Fruit fly (Drosophila melanogaster) whole organism, embryonic: ENCODE data around the gene Mettl4.
A peak's percentile ranks its signal among the peaks of the same experiment; 100 is the strongest.

Experiments used
- Antp ChIP-seq: fragments of 200-800 bp; sonication (Bioruptor generic); optimal IDR thresholded peaks from 3 replicates; lab custom pipeline; 2016; ENCODE audit warnings: missing biosample characterization, missing genetic modification characterization
- Atf6 ChIP-seq: fragments of 200-800 bp; sonication (Bioruptor generic); IDR thresholded peaks from 2 replicates; pipeline ENCODE4 v1.3.6; 2022; ENCODE audit warnings: missing biosample characterization, missing genetic modification characterization
- CG1024 ChIP-seq: fragments of 200-800 bp; sonication (Bioruptor generic); IDR thresholded peaks from 2 replicates; pipeline ENCODE4 v1.3.6; 2022; ENCODE audit warnings: missing biosample characterization, missing genetic modification characterization
- CG10267 ChIP-seq: fragments of 200-800 bp; sonication (Bioruptor generic); optimal IDR thresholded peaks from 2 replicates; lab custom pipeline; 2018; ENCODE audit warnings: missing biosample characterization, mild to moderate bottlenecking, missing genetic modification characterization, moderate library complexity
- CG10462 ChIP-seq: fragments of 200-800 bp; sonication (Bioruptor generic); optimal IDR thresholded peaks from 2 replicates; lab custom pipeline; 2016; ENCODE audit warnings: missing biosample characterization, missing genetic modification characterization
- CG11504 ChIP-seq: fragments of 200-800 bp; sonication (Bioruptor generic); optimal IDR thresholded peaks from 3 replicates; lab custom pipeline; 2019; ENCODE audit warnings: missing biosample characterization, mild to moderate bottlenecking, missing genetic modification characterization, moderate library complexity
- CG12744 ChIP-seq: fragments of 200-800 bp; sonication (Bioruptor generic); optimal IDR thresholded peaks from 2 replicates; lab custom pipeline; 2016; ENCODE audit warnings: missing biosample characterization, missing genetic modification characterization
- CG13424 ChIP-seq: fragments of 200-800 bp; sonication (Bioruptor generic); optimal IDR thresholded peaks from 2 replicates; lab custom pipeline; 2019; ENCODE audit warnings: missing biosample characterization, mild to moderate bottlenecking, missing genetic modification characterization, moderate library complexity
- CG14860 ChIP-seq: fragments of 200-800 bp; sonication (Bioruptor generic); IDR thresholded peaks from 3 replicates; pipeline ENCODE4 v1.3.6; 2022; ENCODE audit warnings: missing biosample characterization, missing genetic modification characterization; ENCODE audit not compliant: partially characterized antibody
- CG15514 ChIP-seq: fragments of 200-800 bp; sonication (Bioruptor generic); optimal IDR thresholded peaks from 3 replicates; lab custom pipeline; 2017; ENCODE audit warnings: missing biosample characterization, missing genetic modification characterization, mild to moderate bottlenecking, moderate library complexity, missing genetic modification reagents
- CG1832 ChIP-seq: fragments of 200-800 bp; sonication (Bioruptor generic); optimal IDR thresholded peaks from 2 replicates; lab custom pipeline; 2017; ENCODE audit warnings: missing biosample characterization, mild to moderate bottlenecking, missing genetic modification characterization, inconsistent platforms
- CG2889 ChIP-seq: fragments of 200-800 bp; sonication (Bioruptor generic); IDR thresholded peaks from 3 replicates; pipeline ENCODE4 v1.3.6; 2022; ENCODE audit warnings: missing biosample characterization, missing genetic modification characterization
- CG33557 ChIP-seq: fragments of 200-800 bp; sonication (Bioruptor generic); optimal IDR thresholded peaks from 2 replicates; lab custom pipeline; 2019; ENCODE audit warnings: missing biosample characterization, mild to moderate bottlenecking, missing genetic modification characterization, moderate library complexity
- CG4424 ChIP-seq: fragments of 200-800 bp; sonication (Bioruptor generic); optimal IDR thresholded peaks from 3 replicates; lab custom pipeline; 2016; ENCODE audit warnings: missing biosample characterization, missing genetic modification characterization
- CG6175 ChIP-seq: fragments of 200-800 bp; sonication (Bioruptor generic); IDR thresholded peaks from 3 replicates; pipeline ENCODE4 v1.3.6; 2022; ENCODE audit warnings: missing biosample characterization, missing genetic modification characterization
- CG6791 ChIP-seq: fragments of 200-800 bp; sonication (Bioruptor generic); IDR thresholded peaks from 3 replicates; pipeline ENCODE4 v1.3.6; 2022; ENCODE audit warnings: missing biosample characterization, missing genetic modification characterization; ENCODE audit not compliant: partially characterized antibody
- CG7556 ChIP-seq: fragments of 200-800 bp; sonication (Bioruptor generic); optimal IDR thresholded peaks from 2 replicates; lab custom pipeline; 2017; ENCODE audit warnings: missing biosample characterization, mild to moderate bottlenecking, missing genetic modification characterization
- CG7786 ChIP-seq: fragments of 200-800 bp; sonication (Bioruptor generic); optimal IDR thresholded peaks from 2 replicates; lab custom pipeline; 2016; ENCODE audit warnings: missing biosample characterization, missing genetic modification characterization
- CG9932 ChIP-seq: fragments of 200-800 bp; sonication (Bioruptor generic); IDR thresholded peaks from 2 replicates; pipeline ENCODE4 v1.3.6; 2022; ENCODE audit warnings: missing biosample characterization, missing genetic modification characterization
- CrebB ChIP-seq: fragments of 200-800 bp; sonication (Bioruptor generic); optimal IDR thresholded peaks from 3 replicates; lab custom pipeline; 2018; ENCODE audit warnings: missing biosample characterization, mild to moderate bottlenecking, missing genetic modification characterization
- HLHmδ ChIP-seq: fragments of 200-800 bp; sonication (Bioruptor generic); optimal IDR thresholded peaks from 2 replicates; lab custom pipeline; 2018; ENCODE audit warnings: missing biosample characterization, mild to moderate bottlenecking, missing genetic modification characterization, moderate library complexity
- Hr51 ChIP-seq, 2 experiments: fragments of 200-800 bp; sonication (Bioruptor generic); optimal IDR thresholded peaks; 2 replicates in 1 of 2; 3 replicates in 1 of 2; lab custom pipeline; 2016 to 2018; ENCODE audit warnings: missing biosample characterization in 2 of 2, missing genetic modification characterization in 2 of 2, mild to moderate bottlenecking in 1 of 2, moderate library complexity in 1 of 2
- Jarid2 ChIP-seq: fragments of 200-800 bp; sonication (Bioruptor generic); optimal IDR thresholded peaks from 3 replicates; lab custom pipeline; 2017; ENCODE audit warnings: mild to moderate bottlenecking, missing biosample characterization, missing genetic modification reagents, missing genetic modification characterization
- Meics ChIP-seq: fragments of 200-800 bp; sonication (Bioruptor generic); optimal IDR thresholded peaks from 2 replicates; lab custom pipeline; 2017; ENCODE audit warnings: missing biosample characterization, mild to moderate bottlenecking, missing genetic modification characterization
- Nf-YC ChIP-seq: fragments of 200-800 bp; optimal IDR thresholded peaks from 3 replicates; lab custom pipeline; 2019; ENCODE audit warnings: missing biosample characterization, mild to moderate bottlenecking, missing genetic modification characterization, moderate library complexity
- Optix ChIP-seq: fragments of 200-800 bp; sonication (Bioruptor generic); IDR thresholded peaks from 3 replicates; pipeline ENCODE4 v1.3.6; 2022; ENCODE audit warnings: missing biosample characterization, missing genetic modification characterization
- al ChIP-seq: fragments of 200-800 bp; sonication (Bioruptor generic); IDR thresholded peaks from 2 replicates; pipeline ENCODE4 v1.3.6; 2022; ENCODE audit warnings: missing biosample characterization, missing genetic modification characterization
- ash1 ChIP-seq: fragments of 200-800 bp; sonication (Bioruptor generic); optimal IDR thresholded peaks from 2 replicates; lab custom pipeline; 2018; ENCODE audit warnings: missing biosample characterization, mild to moderate bottlenecking, missing genetic modification characterization
- bcd ChIP-seq: fragments of 200-800 bp; sonication (Bioruptor generic); optimal IDR thresholded peaks from 2 replicates; lab custom pipeline; 2017; ENCODE audit warnings: missing biosample characterization, mild to moderate bottlenecking, missing genetic modification characterization
- chn ChIP-seq: fragments of 200-800 bp; sonication (Bioruptor generic); optimal IDR thresholded peaks from 2 replicates; lab custom pipeline; 2016; ENCODE audit warnings: missing biosample characterization, missing genetic modification characterization
- dm ChIP-seq: fragments of 200-800 bp; sonication (Bioruptor generic); optimal IDR thresholded peaks from 3 replicates; lab custom pipeline; 2016; ENCODE audit warnings: missing biosample characterization, missing genetic modification characterization
- eve ChIP-seq, 2 experiments: fragments of >200 bp; optimal IDR thresholded peaks; 2 replicates each; lab custom pipeline; 2017; ENCODE audit warnings: missing biosample characterization in 2 of 2, missing genetic modification characterization in 2 of 2
- fd3F ChIP-seq: fragments of 200-800 bp; sonication (Bioruptor generic); optimal IDR thresholded peaks from 2 replicates; lab custom pipeline; 2018; ENCODE audit warnings: missing biosample characterization, mild to moderate bottlenecking, missing genetic modification characterization, moderate library complexity
- gfzf ChIP-seq: fragments of 200-800 bp; sonication (Bioruptor generic); optimal IDR thresholded peaks from 2 replicates; lab custom pipeline; 2016; ENCODE audit warnings: missing biosample characterization, mild to moderate bottlenecking, missing genetic modification characterization, moderate library complexity
- kay ChIP-seq: fragments of 200-800 bp; sonication (Bioruptor generic); optimal IDR thresholded peaks from 2 replicates; lab custom pipeline; 2016; ENCODE audit warnings: missing biosample characterization, missing genetic modification characterization
- lab ChIP-seq: fragments of 200-800 bp; sonication (Bioruptor generic); optimal IDR thresholded peaks from 3 replicates; lab custom pipeline; 2017; ENCODE audit warnings: missing biosample characterization, missing genetic modification characterization, mild to moderate bottlenecking, moderate library complexity, missing genetic modification reagents
- maf-S ChIP-seq: fragments of 200-800 bp; sonication (Bioruptor generic); optimal IDR thresholded peaks from 2 replicates; lab custom pipeline; 2016; ENCODE audit warnings: missing biosample characterization, missing genetic modification characterization
- mld ChIP-seq: fragments of 200-800 bp; sonication (Bioruptor generic); IDR thresholded peaks from 3 replicates; pipeline ENCODE4 v1.3.6; 2022; ENCODE audit warnings: missing biosample characterization, missing genetic modification characterization; ENCODE audit not compliant: partially characterized antibody
- nerfin-2 ChIP-seq: fragments of 200-800 bp; sonication (Bioruptor generic); IDR thresholded peaks from 2 replicates; pipeline ENCODE4 v1.3.6; 2022; ENCODE audit warnings: missing biosample characterization, missing genetic modification characterization; ENCODE audit not compliant: partially characterized antibody
- pita ChIP-seq: fragments of 200-800 bp; sonication (Bioruptor generic); optimal IDR thresholded peaks from 2 replicates; lab custom pipeline; 2017; ENCODE audit warnings: missing biosample characterization, mild to moderate bottlenecking, missing genetic modification characterization
- pum ChIP-seq: fragments of 200-800 bp; sonication (Bioruptor generic); optimal IDR thresholded peaks from 2 replicates; lab custom pipeline; 2016; ENCODE audit warnings: missing biosample characterization, missing genetic modification characterization
- sens ChIP-seq: fragments of 200-800 bp; sonication (Bioruptor generic); peaks from one replicate; lab custom pipeline; 2016; ENCODE audit warnings: missing biosample characterization, missing genetic modification characterization
- sqz ChIP-seq: fragments of 200-800 bp; sonication (Bioruptor generic); optimal IDR thresholded peaks from 3 replicates; lab custom pipeline; 2018; ENCODE audit warnings: missing biosample characterization, mild to moderate bottlenecking, missing genetic modification characterization
- trem ChIP-seq: fragments of 200-800 bp; optimal IDR thresholded peaks from 3 replicates; lab custom pipeline; 2019; ENCODE audit warnings: missing biosample characterization, mild to moderate bottlenecking, missing genetic modification characterization, moderate library complexity
- zen ChIP-seq: fragments of 200-800 bp; sonication (Bioruptor generic); optimal IDR thresholded peaks from 3 replicates; lab custom pipeline; 2018; ENCODE audit warnings: missing biosample characterization, mild to moderate bottlenecking, missing genetic modification characterization, moderate library complexity
- zfh1 ChIP-seq: fragments of 200-800 bp; sonication (Bioruptor generic); IDR thresholded peaks from 3 replicates; pipeline ENCODE4 v1.3.6; 2022; ENCODE audit warnings: missing biosample characterization, missing genetic modification characterization
- zfh2 ChIP-seq: fragments of 200-800 bp; sonication (Bioruptor generic); optimal IDR thresholded peaks from 2 replicates; lab custom pipeline; 2016; ENCODE audit warnings: missing biosample characterization, missing genetic modification characterization

Gene Mettl4

dm6 chr3R:16655494-16656493 lies 4.8 kb upstream of the Mettl4 start, which contains the start of gene modSP (continued):
- TF ChIP-seq Jarid2 (GFP tag; lab: Kevin White, UChicago) (peak; percentile 61), mld (GFP tag; lab: Robert Waterston, UW) (peak; percentile 81; the same call in 2 of the 3 replicates), sqz (GFP tag; lab: Kevin White, UChicago) (no peak), CG14860 (GFP tag; lab: Robert Waterston, UW) (peak; percentile 81), zfh2 (GFP tag; lab: Kevin White, UChicago) (peak; percentile 25), kay (peak; percentile 33), pum (no peak), maf-S (GFP tag; lab: Kevin White, UChicago) (peak; percentile 16), HLHmδ (no peak), Optix (GFP tag; lab: Robert Waterston, UW) (peak; percentile 28; the same call in 1 of the 3 replicates), gfzf (peak; percentile 41), CG9932 (GFP tag; lab: Robert Waterston, UW) (peak; percentile 57), zfh1 (peak; percentile 57; the same call in 2 of the 3 replicates), CG15514 (peak; percentile 50), bcd (GFP tag; lab: Kevin White, UChicago) (peak; percentile 31), Hr51 (GFP tag; optimal IDR thresholded peaks at IDR 0.05; lab: Kevin White, UChicago) (peak in 1 of 2 experiments; percentile 37), CrebB (tag; lab: Kevin White, UChicago) (no peak), CG11504 (peak; percentile 35), CG7556 (GFP tag; lab: Kevin White, UChicago) (peak; percentile 19), Atf6 (peak; percentile 15), CG4424 (GFP tag; lab: Kevin White, UChicago) (no peak), Nf-YC (no peak), CG2889 (GFP tag; lab: Robert Waterston, UW) (no peak), CG1832 (GFP tag; lab: Kevin White, UChicago) (no peak), nerfin-2 (GFP tag; lab: Robert Waterston, UW) (peak; percentile 86), fd3F (no peak), CG6175 (GFP tag; lab: Robert Waterston, UW) (no peak), eve (GFP tag; optimal IDR thresholded peaks at IDR 0.05; lab: Kevin White, UChicago) (no peak), CG6791 (GFP tag; lab: Robert Waterston, UW) (peak; percentile 81), al (0 out of 2 replicates have a peak, but pooled peaks have one; percentile 16), CG7786 (GFP tag; lab: Kevin White, UChicago) (peak; percentile 39), sens (GFP tag; lab: Kevin White, UChicago) (peak; percentile 59), pita (GFP tag; lab: Kevin White, UChicago) (peak; percentile 83), lab (peak; percentile 56), CG10462 (GFP tag; lab: Kevin White, UChicago) (no peak), CG12744 (GFP tag; lab: Kevin White, UChicago) (peak; percentile 6), chn (GFP tag; lab: Kevin White, UChicago) (peak; percentile 1), zen (peak; percentile 19), CG33557 (GFP tag; lab: Kevin White, UChicago) (no peak), CG13424 (peak; percentile 12), CG1024 (GFP tag; lab: Robert Waterston, UW) (no peak), Meics (GFP tag; lab: Kevin White, UChicago) (peak; percentile 29), dm (no peak), CG10267 (tag; lab: Kevin White, UChicago) (peak; percentile 35), trem (peak; percentile 15), ash1 (no peak), Antp (peak; percentile 48)
